Fruit fly (Drosophila melanogaster) whole organism, embryonic: Measurements from ENCODE around the gene CG17625.

Experiments used
- Awh ChIP-seq: fragments of 200-800 bp; sonication (Bioruptor generic); IDR thresholded peaks from 2 replicates; pipeline ENCODE4, ENCODE4 v1.3.6; 2022; ENCODE audit warnings: missing biosample characterization, missing genetic modification characterization
- CG10147 ChIP-seq: fragments of 200-800 bp; sonication (Bioruptor generic); optimal IDR thresholded peaks from 2 replicates; lab custom pipeline; 2019; ENCODE audit warnings: missing biosample characterization, mild to moderate bottlenecking, missing genetic modification characterization, moderate library complexity
- CG13296 ChIP-seq: fragments of 200-800 bp; sonication (Bioruptor generic); optimal IDR thresholded peaks from 3 replicates; lab custom pipeline; 2018; ENCODE audit warnings: missing biosample characterization, mild to moderate bottlenecking, missing genetic modification characterization
- CG14050 ChIP-seq: fragments of 200-800 bp; sonication (Bioruptor generic); IDR thresholded peaks from 3 replicates; pipeline ENCODE4 v1.3.6; 2022; ENCODE audit warnings: missing biosample characterization, missing genetic modification characterization
- CG14710 ChIP-seq: fragments of 200-800 bp; sonication (Bioruptor generic); optimal IDR thresholded peaks from 3 replicates; lab custom pipeline; 2019; ENCODE audit warnings: missing biosample characterization, mild to moderate bottlenecking, missing genetic modification characterization, moderate library complexity
- CG14860 ChIP-seq: fragments of 200-800 bp; sonication (Bioruptor generic); IDR thresholded peaks from 3 replicates; pipeline ENCODE4 v1.3.6; 2022; ENCODE audit warnings: missing biosample characterization, missing genetic modification characterization; ENCODE audit not compliant: partially characterized antibody
- CG14965 ChIP-seq: fragments of 200-800 bp; sonication (Bioruptor generic); optimal IDR thresholded peaks from 2 replicates; lab custom pipeline; 2016; ENCODE audit warnings: missing biosample characterization, missing genetic modification characterization, borderline replicate concordance
- CG15269 ChIP-seq: fragments of 200-800 bp; sonication (Bioruptor generic); optimal IDR thresholded peaks from 2 replicates; lab custom pipeline; 2018; ENCODE audit warnings: missing biosample characterization, mild to moderate bottlenecking, missing genetic modification characterization, moderate library complexity
- CG1647 ChIP-seq: fragments of 200-800 bp; sonication (Bioruptor generic); optimal IDR thresholded peaks from 3 replicates; lab custom pipeline; 2016; ENCODE audit warnings: missing biosample characterization, missing genetic modification characterization
- CG16813 ChIP-seq: fragments of 200-800 bp; sonication (Bioruptor generic); IDR thresholded peaks from 3 replicates; pipeline ENCODE4 v1.3.6; 2022; ENCODE audit warnings: missing biosample characterization, missing genetic modification characterization; ENCODE audit not compliant: partially characterized antibody
- CG2712 ChIP-seq: fragments of 200-800 bp; optimal IDR thresholded peaks from 3 replicates; lab custom pipeline; 2019; ENCODE audit warnings: missing biosample characterization, mild to moderate bottlenecking, missing genetic modification characterization, moderate library complexity
- CG34376 ChIP-seq: fragments of 200-800 bp; sonication (Bioruptor generic); optimal IDR thresholded peaks from 2 replicates; lab custom pipeline; 2018; ENCODE audit warnings: missing biosample characterization, mild to moderate bottlenecking, missing genetic modification characterization
- CG5953 ChIP-seq: fragments of 200-800 bp; sonication (Bioruptor generic); IDR thresholded peaks from 2 replicates; pipeline ENCODE4 v1.3.6; 2022; ENCODE audit warnings: missing biosample characterization, missing genetic modification characterization
- CG6175 ChIP-seq: fragments of 200-800 bp; sonication (Bioruptor generic); IDR thresholded peaks from 3 replicates; pipeline ENCODE4 v1.3.6; 2022; ENCODE audit warnings: missing biosample characterization, missing genetic modification characterization
- CG7745 ChIP-seq: fragments of 200-800 bp; sonication (Bioruptor generic); optimal IDR thresholded peaks from 2 replicates; lab custom pipeline; 2018; ENCODE audit warnings: missing biosample characterization, mild to moderate bottlenecking, missing genetic modification characterization, moderate library complexity
- CHES-1-like ChIP-seq: fragments of 200-800 bp; sonication (Bioruptor generic); optimal IDR thresholded peaks from 2 replicates; lab custom pipeline; 2016; ENCODE audit warnings: missing biosample characterization, missing genetic modification characterization
- Camta ChIP-seq: fragments of 200-800 bp; sonication (Bioruptor generic); optimal IDR thresholded peaks from 2 replicates; lab custom pipeline; 2016; ENCODE audit warnings: missing biosample characterization, missing genetic modification characterization
- Chrac-16 ChIP-seq: fragments of 200-800 bp; sonication (Bioruptor generic); optimal IDR thresholded peaks from 3 replicates; lab custom pipeline; 2016; ENCODE audit warnings: missing biosample characterization, missing genetic modification characterization
- Dfd ChIP-seq, 2 experiments: fragments of >200 bp; optimal IDR thresholded peaks; 2 replicates each; lab custom pipeline; 2017; ENCODE audit warnings: missing biosample characterization in 2 of 2, missing genetic modification characterization in 2 of 2
- GATAe ChIP-seq: fragments of 200-800 bp; sonication (Bioruptor generic); conservative IDR thresholded peaks from 2 replicates; pipeline ENCODE4 v1.3.6; 2022; ENCODE audit warnings: missing biosample characterization, missing genetic modification characterization
- Hmx ChIP-seq: fragments of 200-800 bp; sonication (Bioruptor generic); optimal IDR thresholded peaks from 2 replicates; lab custom pipeline; 2016; ENCODE audit warnings: missing biosample characterization, missing genetic modification characterization
- Hr51 ChIP-seq, 2 experiments: fragments of 200-800 bp; sonication (Bioruptor generic); optimal IDR thresholded peaks; 2 replicates in 1 of 2; 3 replicates in 1 of 2; lab custom pipeline; 2016 to 2018; ENCODE audit warnings: missing biosample characterization in 2 of 2, missing genetic modification characterization in 2 of 2, mild to moderate bottlenecking in 1 of 2, moderate library complexity in 1 of 2
- MBD-R2 ChIP-seq: fragments of 200-800 bp; sonication (Bioruptor generic); IDR thresholded peaks from 2 replicates; pipeline ENCODE4 v1.3.6; 2022; ENCODE audit warnings: missing biosample characterization, missing genetic modification characterization
- Sox100B ChIP-seq: fragments of 200-800 bp; sonication (Bioruptor generic); optimal IDR thresholded peaks from 3 replicates; lab custom pipeline; 2018; ENCODE audit warnings: missing biosample characterization, mild to moderate bottlenecking, missing genetic modification characterization
- Usf ChIP-seq: fragments of 200-800 bp; sonication (Bioruptor generic); optimal IDR thresholded peaks from 2 replicates; lab custom pipeline; 2017; ENCODE audit warnings: missing genotype, missing biosample characterization, missing genetic modification characterization
- ac ChIP-seq: fragments of 200-800 bp; sonication (Bioruptor generic); optimal IDR thresholded peaks from 3 replicates; lab custom pipeline; 2017; ENCODE audit warnings: missing biosample characterization, mild to moderate bottlenecking, missing genetic modification characterization
- amos ChIP-seq: fragments of 200-800 bp; sonication (Bioruptor generic); IDR thresholded peaks from 2 replicates; pipeline ENCODE4 v1.3.6; 2022; ENCODE audit warnings: missing biosample characterization, missing genetic modification characterization; ENCODE audit not compliant: partially characterized antibody
- ato ChIP-seq: fragments of 200-800 bp; sonication (Bioruptor generic); IDR thresholded peaks from 2 replicates; pipeline ENCODE4 v1.3.6; 2022; ENCODE audit warnings: missing biosample characterization, missing genetic modification characterization; ENCODE audit not compliant: partially characterized antibody
- cad ChIP-seq: fragments of >200 bp; optimal IDR thresholded peaks from 2 replicates; lab custom pipeline; 2017; ENCODE audit warnings: missing biosample characterization, missing genetic modification characterization
- chm ChIP-seq: fragments of 200-800 bp; sonication (Bioruptor generic); IDR thresholded peaks from 2 replicates; pipeline ENCODE4 v1.3.6; 2022; ENCODE audit warnings: missing biosample characterization, missing genetic modification characterization
- eve ChIP-seq, 2 experiments: fragments of >200 bp; optimal IDR thresholded peaks; 2 replicates each; lab custom pipeline; 2017; ENCODE audit warnings: missing biosample characterization in 2 of 2, missing genetic modification characterization in 2 of 2
- fd3F ChIP-seq: fragments of 200-800 bp; sonication (Bioruptor generic); optimal IDR thresholded peaks from 2 replicates; lab custom pipeline; 2018; ENCODE audit warnings: missing biosample characterization, mild to moderate bottlenecking, missing genetic modification characterization, moderate library complexity
- ftz-f1 ChIP-seq: fragments of 200-800 bp; sonication (Bioruptor generic); optimal IDR thresholded peaks from 2 replicates; lab custom pipeline; 2016; ENCODE audit warnings: missing biosample characterization, missing genetic modification characterization
- gcm ChIP-seq: fragments of 200-800 bp; sonication (Bioruptor generic); optimal IDR thresholded peaks from 2 replicates; lab custom pipeline; 2019; ENCODE audit warnings: missing biosample characterization, mild to moderate bottlenecking, missing genetic modification characterization, moderate library complexity
- gem ChIP-seq: fragments of 200-800 bp; sonication (Bioruptor generic); optimal IDR thresholded peaks from 2 replicates; lab custom pipeline; 2019; ENCODE audit warnings: missing biosample characterization, mild to moderate bottlenecking, missing genetic modification characterization, moderate library complexity
- grau ChIP-seq: fragments of 200-800 bp; optimal IDR thresholded peaks from 3 replicates; lab custom pipeline; 2019; ENCODE audit warnings: missing biosample characterization, mild to moderate bottlenecking, missing genetic modification characterization, moderate library complexity
- hb ChIP-seq: fragments of 200-800 bp; sonication (Bioruptor generic); IDR thresholded peaks from 3 replicates; pipeline ENCODE4 v1.3.6; 2022; ENCODE audit warnings: missing biosample characterization, missing genetic modification characterization; ENCODE audit not compliant: partially characterized antibody
- insv ChIP-seq, 2 experiments: fragments of 200-800 bp; sonication (Bioruptor generic); optimal IDR thresholded peaks; 3 replicates each; lab custom pipeline; 2016 to 2018; ENCODE audit warnings: missing biosample characterization in 2 of 2, missing genetic modification characterization in 2 of 2
- jigr1 ChIP-seq: fragments of 200-800 bp; sonication (Bioruptor generic); IDR thresholded peaks from 3 replicates; pipeline ENCODE4 v1.3.6; 2022; ENCODE audit warnings: missing biosample characterization, missing genetic modification characterization
- kay ChIP-seq: fragments of 200-800 bp; sonication (Bioruptor generic); optimal IDR thresholded peaks from 2 replicates; lab custom pipeline; 2016; ENCODE audit warnings: missing biosample characterization, missing genetic modification characterization
- maf-S ChIP-seq: fragments of 200-800 bp; sonication (Bioruptor generic); optimal IDR thresholded peaks from 2 replicates; lab custom pipeline; 2016; ENCODE audit warnings: missing biosample characterization, missing genetic modification characterization
- prd ChIP-seq, 3 experiments: fragments of >200 bp in 2 of 3; fragments of 200-800 bp in 1 of 3; sonication (Bioruptor generic) in 1 of 3; optimal IDR thresholded peaks in 2 of 3; IDR thresholded peaks in 1 of 3; 2 replicates in 2 of 3; 3 replicates in 1 of 3; pipeline versions ENCODE4 v1.3.6 to Lab custom; 2017 to 2022; ENCODE audit warnings: missing biosample characterization in 1 of 3, missing genetic modification characterization in 1 of 3
- salm ChIP-seq: fragments of 200-800 bp; sonication (Bioruptor generic); optimal IDR thresholded peaks from 2 replicates; lab custom pipeline; 2018; ENCODE audit warnings: missing biosample characterization, mild to moderate bottlenecking, missing genetic modification characterization
- sens-2 ChIP-seq: fragments of 200-800 bp; sonication (Bioruptor generic); IDR thresholded peaks from 2 replicates; pipeline ENCODE4 v1.3.6; 2022; ENCODE audit warnings: missing biosample characterization, missing genetic modification characterization
- seq ChIP-seq: fragments of 200-800 bp; sonication (Bioruptor generic); IDR thresholded peaks from 2 replicates; pipeline ENCODE4 v1.3.6; 2022; ENCODE audit warnings: missing biosample characterization, missing genetic modification characterization
- stwl ChIP-seq: fragments of 200-800 bp; sonication (Bioruptor generic); optimal IDR thresholded peaks from 3 replicates; lab custom pipeline; 2018; ENCODE audit warnings: missing biosample characterization, mild to moderate bottlenecking, missing genetic modification characterization, moderate library complexity
- twi ChIP-seq: fragments of 200-800 bp; optimal IDR thresholded peaks from 2 replicates; lab custom pipeline; 2019; ENCODE audit warnings: missing biosample characterization, mild to moderate bottlenecking, missing genetic modification characterization, moderate library complexity
- unpg ChIP-seq: fragments of 200-800 bp; sonication (Bioruptor generic); optimal IDR thresholded peaks from 3 replicates; lab custom pipeline; 2018; ENCODE audit warnings: missing biosample characterization, mild to moderate bottlenecking, missing genetic modification characterization, moderate library complexity
- vvl ChIP-seq: fragments of 200-800 bp; sonication (Bioruptor generic); IDR thresholded peaks from 2 replicates; pipeline ENCODE4 v1.3.6; 2022; ENCODE audit warnings: missing biosample characterization, missing genetic modification characterization

CG17625 gene

DNA sequence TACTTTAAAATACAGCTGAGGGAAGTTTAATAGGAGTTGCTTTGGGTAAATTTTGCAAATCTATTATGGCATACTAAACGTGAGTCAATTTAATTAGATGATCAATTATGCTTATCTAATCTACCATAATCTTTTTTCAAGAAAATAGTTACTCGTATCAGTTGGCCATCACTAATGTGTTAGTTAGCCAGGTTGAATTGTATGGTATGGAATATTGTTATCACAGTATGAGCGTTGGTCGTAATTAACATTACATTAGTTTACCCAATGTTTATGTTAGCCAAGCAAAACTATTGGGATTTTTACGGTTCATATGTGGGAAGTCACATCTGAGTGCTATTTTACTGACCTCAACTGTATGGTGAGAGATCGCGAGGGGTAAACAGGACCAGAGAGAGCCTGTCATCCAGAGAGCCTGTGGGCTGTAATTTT lies 13.1 kb upstream of the CG17625 start (continued):
- TF ChIP-seq Hmx (no peak), cad (GFP tag; lab: Kevin White, UChicago) (no peak), CG16813 (GFP tag; lab: Robert Waterston, UW) (no peak), seq (GFP tag; lab: Robert Waterston, UW) (0 out of 2 replicates have a peak, but pooled peaks have one; percentile 37), twi (peak; percentile 69), gem (peak; percentile 85), ftz-f1 (no peak), grau (tag; lab: Kevin White, UChicago) (peak; percentile 77), CG5953 (GFP tag; lab: Robert Waterston, UW) (no peak), ac (peak; percentile 92), amos (GFP tag; lab: Robert Waterston, UW) (no peak), Chrac-16 (GFP tag; lab: Kevin White, UChicago) (peak; percentile 75), fd3F (GFP tag; lab: Kevin White, UChicago) (no peak), CG34376 (GFP tag; lab: Kevin White, UChicago) (peak; percentile 27), CG7745 (tag; lab: Kevin White, UChicago) (no peak), CG1647 (peak; percentile 41), Awh (GFP tag; lab: Robert Waterston, UW) (0 out of 2 replicates have a peak, but pooled peaks have one; percentile 31), CHES-1-like (peak; percentile 71), CG13296 (peak; percentile 27), eve (GFP tag; optimal IDR thresholded peaks at IDR 0.05; lab: Kevin White, UChicago) (peak in 1 of 2 experiments; percentile 97), CG15269 (tag; lab: Kevin White, UChicago) (peak; percentile 50), chm (GFP tag; lab: Robert Waterston, UW) (peak; percentile 56), CG14050 (GFP tag; lab: Robert Waterston, UW) (no peak), Camta (GFP tag; lab: Kevin White, UChicago) (peak; percentile 56), kay (GFP tag; lab: Kevin White, UChicago) (peak; percentile 41), vvl (peak; percentile 63), prd (optimal IDR thresholded peaks at IDR 0.05; lab: Kevin White, UChicago) (no peak), prd (GFP tag; IDR thresholded peaks at IDR 0.05; lab: Robert Waterston, UW) (peak; percentile 80), GATAe (GFP tag; lab: Robert Waterston, UW) (peak; percentile 75), Sox100B (GFP tag; lab: Kevin White, UChicago) (peak; percentile 62), ato (GFP tag; lab: Robert Waterston, UW) (no peak), hb (GFP tag; lab: Robert Waterston, UW) (no peak), Usf (peak; percentile 75), CG14860 (GFP tag; lab: Robert Waterston, UW) (no peak), unpg (peak; percentile 71), sens-2 (GFP tag; lab: Robert Waterston, UW) (peak; percentile 58; the same call in 1 of the 2 replicates), jigr1 (GFP tag; lab: Robert Waterston, UW) (no peak), CG2712 (peak; percentile 91), gcm (GFP tag; lab: Kevin White, UChicago) (peak; percentile 80), CG14965 (GFP tag; lab: Kevin White, UChicago) (no peak), Dfd (GFP tag; optimal IDR thresholded peaks at IDR 0.05; lab: Kevin White, UChicago) (no peak), stwl (peak; percentile 33), MBD-R2 (GFP tag; lab: Robert Waterston, UW) (no peak), insv (GFP tag; optimal IDR thresholded peaks at IDR 0.05; lab: Kevin White, UChicago) (no peak), Hr51 (GFP tag; optimal IDR thresholded peaks at IDR 0.05; lab: Kevin White, UChicago) (peak in 1 of 2 experiments; percentile 71), salm (tag; lab: Kevin White, UChicago) (no peak), maf-S (GFP tag; lab: Kevin White, UChicago) (peak; percentile 54), CG10147 (GFP tag; lab: Kevin White, UChicago) (peak; percentile 55), CG14710 (tag; lab: Kevin White, UChicago) (peak; percentile 93), CG6175 (GFP tag; lab: Robert Waterston, UW) (no peak)
